Fruit fly (Drosophila melanogaster) whole organism, wandering third instar larva: ENCODE results near the gene Sfp24Bb.

ENCODE experiments used
- CG9705 ChIP-seq: fragments of 200-800 bp; sonication (Bioruptor generic); optimal IDR thresholded peaks from 2 replicates; lab custom pipeline; 2018; ENCODE audit warnings: missing biosample characterization, mild to moderate bottlenecking, missing genetic modification characterization
- CrebA ChIP-seq: fragments of 200-800 bp; sonication (Bioruptor generic); optimal IDR thresholded peaks from 2 replicates; lab custom pipeline; 2016; ENCODE audit warnings: missing biosample characterization, mild to moderate bottlenecking, missing genetic modification characterization, borderline replicate concordance
- Dfd ChIP-seq: fragments of >200 bp; optimal IDR thresholded peaks from 2 replicates; lab custom pipeline; 2017; ENCODE audit warnings: missing biosample characterization, missing genetic modification characterization
- Dif ChIP-seq: fragments of 200-275, 200-300 bp; sonication (Bioruptor generic); optimal IDR thresholded peaks from 2 replicates; lab custom pipeline; 2018; ENCODE audit warnings: missing biosample characterization, missing genetic modification characterization; ENCODE audit not compliant: partially characterized antibody
- Hr78 ChIP-seq: fragments of >200 bp; optimal IDR thresholded peaks from 2 replicates; lab custom pipeline; 2017; ENCODE audit warnings: missing biosample characterization, missing genetic modification characterization
- Myc ChIP-seq: fragments of >200 bp; optimal IDR thresholded peaks from 2 replicates; lab custom pipeline; 2017
- OdsH ChIP-seq: fragments of 200-800 bp; sonication (Bioruptor generic); optimal IDR thresholded peaks from 2 replicates; lab custom pipeline; 2016; ENCODE audit warnings: missing biosample characterization, mild to moderate bottlenecking, missing genetic modification characterization
- Sp1 ChIP-seq: fragments of 200-800 bp; sonication (Bioruptor generic); optimal IDR thresholded peaks from 3 replicates; lab custom pipeline; 2019; ENCODE audit warnings: missing biosample characterization, mild to moderate bottlenecking, missing genetic modification characterization, moderate library complexity
- fru ChIP-seq: fragments of 200-800 bp; sonication (Bioruptor generic); optimal IDR thresholded peaks from 3 replicates; lab custom pipeline; 2016; ENCODE audit warnings: missing biosample characterization, mild to moderate bottlenecking, missing genetic modification characterization
- h ChIP-seq: fragments of 200-800 bp; sonication (Bioruptor generic); optimal IDR thresholded peaks from 3 replicates; lab custom pipeline; 2016; ENCODE audit warnings: missing biosample characterization, mild to moderate bottlenecking, missing genetic modification characterization
- psq ChIP-seq: fragments of 200-800 bp; sonication (Bioruptor generic); optimal IDR thresholded peaks from 3 replicates; lab custom pipeline; 2017; ENCODE audit warnings: missing biosample characterization, mild to moderate bottlenecking, missing genetic modification characterization, moderate library complexity
- tai ChIP-seq: sonication (Bioruptor generic); optimal IDR thresholded peaks from 2 replicates; lab custom pipeline; 2016; ENCODE audit warnings: missing biosample characterization, missing genetic modification characterization
- woc ChIP-seq: sonication (Bioruptor generic); optimal IDR thresholded peaks from 2 replicates; lab custom pipeline; 2016; ENCODE audit warnings: missing biosample characterization, mild to moderate bottlenecking, missing genetic modification characterization

DNA sequence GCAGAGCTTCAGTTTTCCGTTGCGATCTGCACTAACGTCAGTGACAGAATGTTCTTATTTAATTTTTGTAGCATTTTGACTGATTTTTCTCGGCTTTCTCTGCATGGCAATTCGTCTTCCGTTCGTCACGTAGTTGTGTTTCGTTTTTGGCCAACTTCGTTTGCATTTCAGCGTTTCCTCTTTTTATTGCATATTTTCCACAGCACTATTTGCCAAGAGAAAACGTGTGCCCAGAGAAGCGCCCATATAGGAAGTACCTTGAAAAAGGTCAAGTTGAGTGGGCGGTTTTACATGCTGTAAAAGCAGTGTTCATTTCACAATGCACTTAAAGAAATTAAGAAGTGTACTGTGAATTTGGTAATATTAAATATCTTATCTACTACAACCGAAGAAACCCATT lies 48.0 kb downstream of the Sfp24Bb start, which contains the start of gene CG15418:
- TF ChIP-seq h (GFP tag; lab: Kevin White, UChicago) (no peak), CG9705 (no peak), Dif (GFP tag; lab: Kevin White, UChicago) (no peak), OdsH (GFP tag; lab: Kevin White, UChicago) (no peak), woc (no peak), fru (GFP tag; lab: Kevin White, UChicago) (no peak), Sp1 (no peak), Myc (lab: Kevin White, UChicago) (no peak), tai (GFP tag; lab: Kevin White, UChicago) (no peak), psq (GFP tag; lab: Kevin White, UChicago) (no peak), Hr78 (GFP tag; lab: Kevin White, UChicago) (no peak), CrebA (GFP tag; lab: Kevin White, UChicago) (no peak), Dfd (GFP tag; lab: Kevin White, UChicago) (no peak)
